Worm (Caenorhabditis elegans) whole organism, L1 larva: ENCODE results near the gene C34F6.7.

ENCODE experiments used
- C34B4.2 ChIP-seq: sonication (generic microtip); optimal IDR thresholded peaks from 2 replicates; lab custom pipeline; 2017; ENCODE audit warnings: mild to moderate bottlenecking, missing genetic modification characterization, missing compliant biosample characterization
- aly-2 ChIP-seq: fragments of 150-350 bp; optimal IDR thresholded peaks from 2 replicates; lab custom pipeline; 2014; ENCODE audit warnings: missing biosample characterization, missing genetic modification characterization
- blmp-1 ChIP-seq: fragments of 150-350 bp; optimal IDR thresholded peaks from 2 replicates; lab custom pipeline; 2014; ENCODE audit warnings: missing biosample characterization, missing genetic modification characterization
- ceh-90 ChIP-seq: sonication (generic microtip); optimal IDR thresholded peaks from 2 replicates; lab custom pipeline; 2016; ENCODE audit warnings: missing genetic modification characterization, missing compliant biosample characterization
- efl-1 ChIP-seq, 4 experiments: fragments of 150-350 bp; optimal IDR thresholded peaks in 3 of 4; peaks in 1 of 4; 1 replicate in 1 of 4; 2 replicates in 3 of 4; lab custom pipeline; 2014; ENCODE audit warnings: missing biosample characterization in 2 of 4, missing genetic modification characterization in 2 of 4, missing genetic modification reagents in 2 of 4
- efl-3 ChIP-seq: fragments of 200-800 bp; sonication (Bioruptor generic); optimal IDR thresholded peaks from 2 replicates; lab custom pipeline; 2018; ENCODE audit warnings: mild to moderate bottlenecking, missing genetic modification characterization, missing compliant biosample characterization
- elt-2 ChIP-seq: sonication (generic microtip); optimal IDR thresholded peaks from 2 replicates; lab custom pipeline; 2016; ENCODE audit warnings: missing genetic modification characterization, mild to moderate bottlenecking, inconsistent platforms, missing compliant biosample characterization, missing genetic modification reagents
- elt-3 ChIP-seq, 6 experiments: fragments of 150-350 bp in 1 of 6; sonication (generic microtip); optimal IDR thresholded peaks; 2 replicates each; lab custom pipeline; 2017 to 2018; ENCODE audit warnings: missing biosample characterization in 6 of 6, missing genetic modification characterization in 6 of 6, inconsistent platforms in 1 of 6
- fkh-8 ChIP-seq: sonication (generic microtip); optimal IDR thresholded peaks from 2 replicates; lab custom pipeline; 2016; ENCODE audit warnings: mild to moderate bottlenecking, missing genetic modification characterization, missing compliant biosample characterization
- fos-1 ChIP-seq: fragments of 150-350 bp; optimal IDR thresholded peaks from 2 replicates; lab custom pipeline; 2014; ENCODE audit warnings: missing biosample characterization, missing genetic modification characterization
- grh-1 ChIP-seq: fragments of 200-800 bp; sonication (Bioruptor generic); IDR thresholded peaks from 2 replicates; pipeline ENCODE4 v1.3.6; 2022; ENCODE audit warnings: missing genetic modification reagents, missing genetic modification characterization, missing compliant biosample characterization
- irx-1 ChIP-seq: sonication (generic microtip); optimal IDR thresholded peaks from 2 replicates; lab custom pipeline; 2016; ENCODE audit warnings: missing genetic modification characterization, missing compliant biosample characterization
- jun-1 ChIP-seq: fragments of 150-350 bp; optimal IDR thresholded peaks from 2 replicates; lab custom pipeline; 2014; ENCODE audit warnings: missing biosample characterization, missing genetic modification reagents, missing genetic modification characterization
- lin-13 ChIP-seq: fragments of 150-350 bp; optimal IDR thresholded peaks from 2 replicates; lab custom pipeline; 2014; ENCODE audit warnings: missing biosample characterization, missing genetic modification reagents, missing genetic modification characterization
- lin-14 ChIP-seq: fragments of 200-800 bp; sonication (Bioruptor generic); optimal IDR thresholded peaks from 2 replicates; lab custom pipeline; 2018; ENCODE audit warnings: mild to moderate bottlenecking, missing genetic modification characterization, moderate library complexity, missing compliant biosample characterization
- lin-15B ChIP-seq: fragments of 150-350 bp; sonication (generic microtip); optimal IDR thresholded peaks from 3 replicates; lab custom pipeline; 2014; ENCODE audit warnings: missing biosample characterization, missing genetic modification characterization
- lir-3 ChIP-seq: sonication (generic microtip); optimal IDR thresholded peaks from 2 replicates; lab custom pipeline; 2016; ENCODE audit warnings: mild to moderate bottlenecking, missing genetic modification characterization, moderate library complexity, missing compliant biosample characterization; ENCODE audit not compliant: poor library complexity
- lsy-2 ChIP-seq, 2 experiments: fragments of 150-350 bp; optimal IDR thresholded peaks; 2 replicates each; lab custom pipeline; 2014; ENCODE audit warnings: missing biosample characterization in 2 of 2, missing genetic modification characterization in 2 of 2
- mab-9 ChIP-seq: fragments of 200-800 bp; sonication (Bioruptor generic); IDR thresholded peaks from 2 replicates; pipeline ENCODE4 v1.3.6; 2022; ENCODE audit warnings: missing genetic modification reagents, missing genetic modification characterization, missing compliant biosample characterization
- mdl-1 ChIP-seq, 2 experiments: fragments of 150-350 bp; optimal IDR thresholded peaks; 2 replicates each; lab custom pipeline; 2014 to 2017; ENCODE audit warnings: missing biosample characterization in 2 of 2, missing genetic modification characterization in 2 of 2, inconsistent platforms in 1 of 2
- mep-1 ChIP-seq: fragments of 150-350 bp; optimal IDR thresholded peaks from 2 replicates; lab custom pipeline; 2014; ENCODE audit warnings: missing biosample characterization, missing genetic modification characterization
- nhr-11 ChIP-seq: fragments of 150-350 bp; optimal IDR thresholded peaks from 2 replicates; lab custom pipeline; 2014; ENCODE audit warnings: missing biosample characterization, missing genetic modification characterization
- nhr-12 ChIP-seq: sonication (generic microtip); optimal IDR thresholded peaks from 2 replicates; lab custom pipeline; 2017; ENCODE audit warnings: missing biosample characterization, missing genetic modification characterization
- nhr-19 ChIP-seq: fragments of 200-800 bp; sonication (Bioruptor generic); conservative IDR thresholded peaks from 2 replicates; pipeline ENCODE4 v1.3.6; 2022; ENCODE audit warnings: missing genetic modification characterization, missing compliant biosample characterization
- nhr-20 ChIP-seq: sonication (generic microtip); optimal IDR thresholded peaks from 2 replicates; lab custom pipeline; 2016; ENCODE audit warnings: mild to moderate bottlenecking, missing genetic modification characterization, missing compliant biosample characterization
- nhr-47 ChIP-seq: sonication (generic microtip); optimal IDR thresholded peaks from 2 replicates; lab custom pipeline; 2016; ENCODE audit warnings: mild to moderate bottlenecking, missing genetic modification characterization, moderate library complexity, missing compliant biosample characterization
- nhr-71 ChIP-seq: sonication (generic microtip); optimal IDR thresholded peaks from 2 replicates; lab custom pipeline; 2016; ENCODE audit warnings: mild to moderate bottlenecking, missing genetic modification characterization, moderate library complexity, missing compliant biosample characterization
- nhr-76 ChIP-seq: sonication (generic microtip); optimal IDR thresholded peaks from 2 replicates; lab custom pipeline; 2017; ENCODE audit warnings: missing biosample characterization, missing genetic modification characterization
- nhr-77 ChIP-seq: fragments of 150-350 bp; optimal IDR thresholded peaks from 2 replicates; lab custom pipeline; 2014; ENCODE audit warnings: missing biosample characterization, missing genetic modification characterization
- nhr-84 ChIP-seq: sonication (generic microtip); optimal IDR thresholded peaks from 2 replicates; lab custom pipeline; 2017; ENCODE audit warnings: missing biosample characterization, missing genetic modification characterization
- nhr-85 ChIP-seq: sonication (generic microtip); peaks from one replicate; lab custom pipeline; 2016; ENCODE audit warnings: missing genetic modification characterization, inconsistent platforms, missing compliant biosample characterization
- pag-3 ChIP-seq: sonication (generic microtip); optimal IDR thresholded peaks from 2 replicates; lab custom pipeline; 2017; ENCODE audit warnings: missing genetic modification characterization, mild to moderate bottlenecking, missing compliant biosample characterization, antibody characterized with exemption, borderline replicate concordance; ENCODE audit not compliant: insufficient read depth
- rnt-1 ChIP-seq: sonication (generic microtip); optimal IDR thresholded peaks from 2 replicates; lab custom pipeline; 2016; ENCODE audit warnings: mild to moderate bottlenecking, missing genetic modification characterization, moderate library complexity, missing compliant biosample characterization
- skn-1 ChIP-seq: fragments of 150-350 bp; optimal IDR thresholded peaks from 2 replicates; lab custom pipeline; 2014; ENCODE audit warnings: missing biosample characterization, missing genetic modification characterization
- snu-23 ChIP-seq: sonication (generic microtip); optimal IDR thresholded peaks from 2 replicates; lab custom pipeline; 2016; ENCODE audit warnings: missing genetic modification characterization, missing compliant biosample characterization
- sox-4 ChIP-seq: sonication (generic microtip); optimal IDR thresholded peaks from 2 replicates; lab custom pipeline; 2016; ENCODE audit warnings: missing genetic modification characterization, missing compliant biosample characterization
- sptf-1 ChIP-seq: fragments of 150-350 bp; optimal IDR thresholded peaks from 2 replicates; lab custom pipeline; 2014; ENCODE audit warnings: missing biosample characterization, missing genetic modification characterization
- tlp-1 ChIP-seq: fragments of 150-350 bp; optimal IDR thresholded peaks from 2 replicates; lab custom pipeline; 2014; ENCODE audit warnings: missing biosample characterization, missing genetic modification characterization
- unc-30 ChIP-seq: sonication (generic microtip); optimal IDR thresholded peaks from 2 replicates; lab custom pipeline; 2017; ENCODE audit warnings: missing biosample characterization, missing genetic modification characterization
- unc-62 ChIP-seq: fragments of 150-350 bp; optimal IDR thresholded peaks from 2 replicates; lab custom pipeline; 2014; ENCODE audit warnings: missing biosample characterization, missing genetic modification reagents, missing genetic modification characterization
- unc-86 ChIP-seq: sonication (generic microtip); optimal IDR thresholded peaks from 2 replicates; lab custom pipeline; 2016; ENCODE audit warnings: missing genetic modification characterization, missing compliant biosample characterization
- unc-98 ChIP-seq: fragments of 200-800 bp; sonication (Bioruptor generic); IDR thresholded peaks from 2 replicates; pipeline ENCODE4 v1.3.6; 2022; ENCODE audit warnings: missing genetic modification characterization, missing compliant biosample characterization
- vab-15 ChIP-seq: sonication (generic microtip); optimal IDR thresholded peaks from 2 replicates; lab custom pipeline; 2017; ENCODE audit warnings: missing genotype, mild to moderate bottlenecking, missing genetic modification characterization, missing compliant biosample characterization
- zip-4 ChIP-seq: fragments of 200-800 bp; sonication (Bioruptor generic); optimal IDR thresholded peaks from 2 replicates; lab custom pipeline; 2018; ENCODE audit warnings: mild to moderate bottlenecking, missing genetic modification characterization, moderate library complexity, missing compliant biosample characterization

C34F6.7 gene

DNA sequence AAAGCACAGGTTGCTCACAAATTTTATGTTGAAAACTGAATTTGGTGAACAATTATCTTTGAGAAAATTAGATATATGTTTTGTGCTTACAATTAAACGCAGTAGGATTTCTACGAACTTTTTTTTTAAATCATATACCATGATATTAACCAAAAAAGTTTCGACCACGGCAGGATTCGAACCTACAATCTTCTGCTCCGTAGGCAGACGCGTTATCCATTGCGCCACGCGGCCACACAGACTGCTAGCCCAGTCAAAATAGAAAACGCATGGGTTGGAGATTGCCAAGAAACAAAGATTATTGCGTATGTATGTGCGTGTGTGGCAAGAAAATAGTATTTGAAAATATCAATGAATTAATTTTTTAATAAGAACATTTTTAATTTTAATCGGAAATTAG lies 37.2 kb upstream of the C34F6.7 start (continued):
- peak; percentile 65 for TF ChIP-seq nhr-20
- peak; percentile 68 for TF ChIP-seq lin-14
- TF ChIP-seq unc-98 (GFP tag; lab: Robert Waterston, UW) = no peak
- no peak for TF ChIP-seq nhr-84 (tag; lab: Kevin White, UChicago)
- TF ChIP-seq fos-1 (tag; lab: Kevin White, UChicago) = peak; percentile 46
- TF ChIP-seq elt-2 = peak; percentile 28
- peak; percentile 23 for TF ChIP-seq blmp-1 (tag; lab: Kevin White, UChicago)
- TF ChIP-seq nhr-12 (tag; lab: Kevin White, UChicago) = no peak
- TF ChIP-seq tlp-1 (tag; lab: Kevin White, UChicago) = no peak
- no peak for TF ChIP-seq sptf-1 (tag; lab: Kevin White, UChicago)
- TF ChIP-seq zip-4 (GFP tag; lab: Kevin White, UChicago) = no peak
- TF ChIP-seq jun-1 (tag; lab: Kevin White, UChicago) = peak; percentile 9
- no peak for TF ChIP-seq unc-86 (tag; lab: Kevin White, UChicago)
- peak; percentile 43 for TF ChIP-seq mep-1 (tag; lab: Kevin White, UChicago)
- TF ChIP-seq grh-1 (GFP tag; lab: Robert Waterston, UW) = no peak
- peak; percentile 74 for TF ChIP-seq nhr-71 (tag; lab: Kevin White, UChicago)
- peak; percentile 36 to 59 for TF ChIP-seq lsy-2 (tag; optimal IDR thresholded peaks at IDR 0.05; lab: Kevin White, UChicago)
- TF ChIP-seq, all 84 proteins: peak for 37

DNA sequence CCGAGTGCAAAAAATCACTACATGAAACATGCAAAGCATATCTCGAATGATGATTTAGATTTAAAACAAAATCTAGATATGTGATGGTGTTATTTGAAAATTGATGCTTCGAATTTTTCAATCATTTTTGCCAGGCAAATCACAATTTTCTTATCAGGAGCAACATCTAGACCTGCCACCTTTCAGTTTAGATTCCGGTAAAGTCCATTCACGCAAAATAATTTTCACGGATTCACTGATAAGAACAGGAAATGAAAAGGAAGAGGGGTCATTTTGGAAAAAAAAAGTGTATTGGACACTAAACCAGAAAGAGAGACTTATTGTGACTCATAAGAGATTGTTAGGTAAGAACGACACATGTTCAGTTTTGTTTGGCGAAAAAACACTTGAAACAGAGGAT lies 36.7 kb upstream of the C34F6.7 start:
- TF ChIP-seq elt-2 = peak; percentile 66
- no peak for TF ChIP-seq pag-3 (tag; lab: Kevin White, UChicago)

DNA sequence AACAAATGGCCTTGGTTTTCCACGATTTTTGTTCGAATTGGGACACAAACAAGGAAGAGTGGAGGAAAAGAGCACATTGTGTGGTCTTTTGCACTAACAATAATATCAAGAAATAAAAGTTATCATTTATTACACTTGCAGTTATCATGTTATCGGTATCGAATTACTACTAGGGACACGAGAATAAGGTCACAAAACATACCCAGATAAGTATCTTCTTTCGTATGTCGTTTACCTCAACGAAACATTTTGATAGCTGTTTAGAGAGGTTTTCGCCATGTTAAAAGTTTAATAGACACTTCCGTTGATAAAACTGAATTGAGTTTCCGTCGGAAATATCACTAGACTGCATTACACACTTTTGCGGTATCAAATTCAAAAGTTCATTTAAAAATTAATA lies 35.7 kb upstream of the C34F6.7 start:
- TF ChIP-seq jun-1 (tag; lab: Kevin White, UChicago) (peak; percentile 2), nhr-20 (peak; percentile 13), nhr-71 (tag; lab: Kevin White, UChicago) (peak; percentile 11), nhr-47 (tag; lab: Kevin White, UChicago) (no peak), zip-4 (GFP tag; lab: Kevin White, UChicago) (no peak), nhr-19 (GFP tag; lab: Robert Waterston, UW) (no peak), elt-3 (tag; optimal IDR thresholded peaks at IDR 0.05; lab: Kevin White, UChicago) (peak in 4 of 6 experiments; percentile 31 to 53 (median 37)), elt-2 (peak; percentile 91), mep-1 (tag; lab: Kevin White, UChicago) (no peak), lin-14 (peak; percentile 50)

DNA sequence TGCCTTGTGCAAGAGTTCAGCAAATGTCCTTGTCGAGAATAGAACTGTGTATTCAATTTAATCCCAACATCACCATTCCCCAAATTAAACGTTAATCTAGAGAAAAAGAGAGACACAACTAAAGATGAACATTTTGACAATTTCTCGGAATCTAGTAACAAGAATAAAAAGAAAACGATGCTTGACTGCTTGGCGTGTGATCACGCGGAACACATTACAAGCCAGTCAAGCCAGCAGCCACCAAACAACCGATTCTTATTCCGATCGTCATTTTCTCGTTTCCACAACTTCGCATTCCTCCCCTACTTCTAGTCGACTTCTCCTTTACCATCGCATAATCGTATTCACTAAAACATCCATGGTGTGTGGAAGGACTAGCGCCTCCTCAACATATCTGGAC lies 34.1 kb upstream of the C34F6.7 start:
- TF ChIP-seq nhr-85 (tag; lab: Kevin White, UChicago) = no peak
- TF ChIP-seq blmp-1 (tag; lab: Kevin White, UChicago) = peak; percentile 60
- no peak for TF ChIP-seq nhr-76
- TF ChIP-seq efl-1 (optimal IDR thresholded peaks at IDR 0.05; lab: Kevin White, UChicago) = no peak
- TF ChIP-seq efl-1 (GFP tag; optimal IDR thresholded peaks at IDR 0.05 in 1 of 2; lab: Kevin White, UChicago) = peak in 1 of 2 experiments; percentile 55
- TF ChIP-seq fkh-8 (tag; lab: Kevin White, UChicago) = peak; percentile 4
- peak; percentile 13 for TF ChIP-seq lin-14
- TF ChIP-seq, all 84 proteins: peak for 4

DNA sequence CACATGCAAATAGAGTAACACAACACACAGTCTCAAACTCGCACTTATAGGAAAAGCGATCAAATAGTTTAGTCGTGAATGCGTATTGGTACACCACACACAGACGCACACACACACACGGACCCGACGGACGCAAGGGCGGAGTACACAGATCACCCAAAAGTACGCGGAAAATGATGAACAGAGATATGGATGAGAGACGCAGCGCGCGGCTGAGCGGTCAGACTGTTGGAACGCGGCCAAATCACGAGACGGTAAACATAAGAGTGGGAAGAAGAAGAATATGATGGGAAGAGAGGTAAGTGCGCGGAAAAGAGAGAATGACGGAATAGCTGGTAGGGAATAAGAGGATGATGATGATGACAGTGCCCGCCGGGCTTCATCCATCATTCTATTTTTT lies 32.8 kb upstream of the C34F6.7 start:
- TF ChIP-seq snu-23 = peak; percentile 3
- peak; percentile 19 for TF ChIP-seq nhr-47 (tag; lab: Kevin White, UChicago)
- TF ChIP-seq unc-62 (GFP tag; lab: Kevin White, UChicago) = no peak
- no peak for TF ChIP-seq mab-9 (GFP tag; lab: Robert Waterston, UW)
- TF ChIP-seq mep-1 (tag; lab: Kevin White, UChicago) = no peak
- no peak for TF ChIP-seq sox-4 (tag; lab: Kevin White, UChicago)
- no peak for TF ChIP-seq rnt-1
- no peak for TF ChIP-seq vab-15
- TF ChIP-seq ceh-90 = no peak
- TF ChIP-seq fos-1 (tag; lab: Kevin White, UChicago) = no peak
- no peak for TF ChIP-seq irx-1 (tag; lab: Kevin White, UChicago)
- TF ChIP-seq C34B4.2 (tag; lab: Kevin White, UChicago) = no peak
- TF ChIP-seq nhr-11 = no peak
- peak; percentile 48 for TF ChIP-seq nhr-71 (tag; lab: Kevin White, UChicago)
- no peak for TF ChIP-seq nhr-77 (tag; lab: Kevin White, UChicago)
- TF ChIP-seq lir-3 (tag; lab: Kevin White, UChicago) = no peak
- TF ChIP-seq skn-1 (tag; lab: Kevin White, UChicago) = no peak
- TF ChIP-seq unc-30 = no peak
- TF ChIP-seq tlp-1 (tag; lab: Kevin White, UChicago) = no peak
- no peak for TF ChIP-seq lin-15B (tag; lab: Kevin White, UChicago)
- TF ChIP-seq efl-3 (GFP tag; lab: Kevin White, UChicago) = no peak
- no peak for TF ChIP-seq mdl-1 (tag; optimal IDR thresholded peaks at IDR 0.05; lab: Kevin White, UChicago)
- no peak for TF ChIP-seq lin-13 (GFP tag; lab: Kevin White, UChicago)
- no peak for TF ChIP-seq aly-2 (tag; lab: Kevin White, UChicago)
